Fruit fly (Drosophila melanogaster): ENCODE measurements around the gene CG4887.

CG4887 gene

dm6 chr2L:1125437-1125836 lies 47.4 kb upstream of the CG4887 start (continued):
- TF ChIP-seq Hmr (GFP tag; optimal IDR thresholded peaks at IDR 0.05) (peak; percentile 1), Ets65A (GFP tag) (peak; percentile 16), CG12659 (GFP tag; optimal IDR thresholded peaks at IDR 0.05) (peak; percentile 13), CG12071 (GFP tag; optimal IDR thresholded peaks at IDR 0.05) (peak; percentile 3), CG6813 (GFP tag; optimal IDR thresholded peaks at IDR 0.05) (peak; percentile 15), CG6175 (GFP tag; IDR thresholded peaks at IDR 0.05) (peak; percentile 90; the same call in 2 of the 3 replicates), CG18599 (GFP tag; optimal IDR thresholded peaks at IDR 0.05) (peak; percentile 25), cwo (GFP tag; optimal IDR thresholded peaks at IDR 0.05) (peak; percentile 63), Hr78 (GFP tag; optimal IDR thresholded peaks at IDR 0.05) (peak in 1 of 2 experiments; percentile 6), CrebB (tag; optimal IDR thresholded peaks at IDR 0.05) (peak; percentile 43), gem (tag; optimal IDR thresholded peaks at IDR 0.05) (peak; percentile 92), CG32532 (GFP tag; IDR thresholded peaks at IDR 0.05) (peak; percentile 10; the same call in 1 of the 2 replicates), wdn (GFP tag; IDR thresholded peaks at IDR 0.05) (0 out of 2 replicates have a peak, but pooled peaks have one; percentile 7), sd (tag; optimal IDR thresholded peaks at IDR 0.05) (peak; percentile 31), CG13894 (tag; optimal IDR thresholded peaks at IDR 0.05) (peak; percentile 67), unpg (GFP tag; optimal IDR thresholded peaks at IDR 0.05) (no peak), Adf1 (GFP tag; IDR thresholded peaks at IDR 0.05) (no peak), schlank (tag; optimal IDR thresholded peaks at IDR 0.05) (peak; percentile 26), sug (tag; optimal IDR thresholded peaks at IDR 0.05) (peak; percentile 88), Ets97D (GFP tag; optimal IDR thresholded peaks at IDR 0.05) (no peak), CG8281 (tag; optimal IDR thresholded peaks at IDR 0.05) (peak; percentile 99), grn (GFP tag; optimal IDR thresholded peaks at IDR 0.05) (peak; percentile 18), Atf6 (GFP tag; IDR thresholded peaks at IDR 0.05) (no peak), CG11247 (GFP tag; IDR thresholded peaks at IDR 0.05) (no peak), Chrac-16 (GFP tag; optimal IDR thresholded peaks at IDR 0.05) (no peak), Drgx (GFP tag; IDR thresholded peaks at IDR 0.05) (0 out of 2 replicates have a peak, but pooled peaks have one; percentile 16), chinmo (GFP tag; IDR thresholded peaks at IDR 0.05; ENCODE audit: partially characterized antibody) (peak; percentile 79; the same call in 2 of the 4 replicates), jigr1 (GFP tag; IDR thresholded peaks at IDR 0.05) (no peak), ato (GFP tag; IDR thresholded peaks at IDR 0.05; ENCODE audit: partially characterized antibody) (no peak)

dm6 chr2L:1126527-1126926 lies 46.3 kb upstream of the CG4887 start:
- TF ChIP-seq Opbp (GFP tag; IDR thresholded peaks at IDR 0.05; ENCODE audit: partially characterized antibody): no peak
- TF ChIP-seq CG34422 (GFP tag; IDR thresholded peaks at IDR 0.05): no peak
- no peak for TF ChIP-seq YL-1 (GFP tag; optimal IDR thresholded peaks at IDR 0.05)
- peak; percentile 12 for TF ChIP-seq sd (tag; optimal IDR thresholded peaks at IDR 0.05)
- no peak for TF ChIP-seq CG34224 (GFP tag; IDR thresholded peaks at IDR 0.05; ENCODE audit: partially characterized antibody)
- no peak for TF ChIP-seq CG13775 (GFP tag; optimal IDR thresholded peaks at IDR 0.05)
- TF ChIP-seq Kr (GFP tag; optimal IDR thresholded peaks at IDR 0.05): no peak
- peak; percentile 26 for TF ChIP-seq grn (GFP tag; optimal IDR thresholded peaks at IDR 0.05)
- TF ChIP-seq CG4617 (GFP tag; optimal IDR thresholded peaks at IDR 0.05; ENCODE audit: borderline replicate concordance): no peak
- TF ChIP-seq Pdp1 (GFP tag; optimal IDR thresholded peaks at IDR 0.05): peak in 1 of 2 experiments; percentile 75
